Fruit fly (Drosophila melanogaster): Measurements from ENCODE around the gene AOX3.

Gene AOX3

DNA sequence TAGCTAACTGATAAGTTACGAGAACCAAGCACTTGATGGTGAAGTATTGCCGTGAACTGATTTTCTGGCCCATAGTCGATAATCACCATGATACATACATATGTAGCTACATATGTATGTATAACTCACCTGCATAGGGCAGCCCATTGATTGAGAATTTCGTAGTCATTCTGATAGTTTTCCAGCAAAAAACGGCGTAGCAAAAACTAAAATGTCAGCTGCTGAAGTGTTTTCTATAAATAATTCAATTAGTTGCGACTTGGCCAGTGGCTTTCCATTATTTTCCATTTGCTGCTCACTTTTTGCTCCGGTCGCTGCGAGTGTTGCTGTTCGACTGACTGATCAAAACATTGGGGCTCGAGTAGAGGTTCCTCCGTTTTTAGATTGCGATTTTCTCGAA, 762 bp downstream of the AOX3 start:
- TF ChIP-seq Dif (GFP tag; optimal IDR thresholded peaks at IDR 0.05; ENCODE audit: partially characterized antibody) (no peak), jim (GFP tag; optimal IDR thresholded peaks at IDR 0.05) (no peak), Rel (GFP tag; optimal IDR thresholded peaks at IDR 0.05) (no peak), Rel (tag; optimal IDR thresholded peaks at IDR 0.05) (no peak), CrebA (GFP tag; optimal IDR thresholded peaks at IDR 0.05; ENCODE audit: borderline replicate concordance) (no peak), brk (GFP tag; optimal IDR thresholded peaks at IDR 0.05) (no peak), psq (GFP tag; optimal IDR thresholded peaks at IDR 0.05) (no peak), Myc (optimal IDR thresholded peaks at IDR 0.05) (no peak), lola (GFP tag; optimal IDR thresholded peaks at IDR 0.05) (no peak), HLH106 (tag; optimal IDR thresholded peaks at IDR 0.05) (no peak), Jra (GFP tag; optimal IDR thresholded peaks at IDR 0.05) (no peak), usp (GFP tag; optimal IDR thresholded peaks at IDR 0.05) (no peak), N (GFP tag; optimal IDR thresholded peaks at IDR 0.05) (no peak), Vsx2 (GFP tag; optimal IDR thresholded peaks at IDR 0.05; ENCODE audit: partially characterized antibody) (no peak), Hr83 (GFP tag; optimal IDR thresholded peaks at IDR 0.05; ENCODE audit: poor library complexity, severe bottlenecking) (no peak), br (GFP tag; optimal IDR thresholded peaks at IDR 0.05) (no peak), pan (optimal IDR thresholded peaks at IDR 0.05) (no peak), dsf (GFP tag; optimal IDR thresholded peaks at IDR 0.05; ENCODE audit: borderline replicate concordance) (no peak), GATAd (GFP tag; optimal IDR thresholded peaks at IDR 0.05) (no peak), h (GFP tag; optimal IDR thresholded peaks at IDR 0.05) (no peak)

DNA sequence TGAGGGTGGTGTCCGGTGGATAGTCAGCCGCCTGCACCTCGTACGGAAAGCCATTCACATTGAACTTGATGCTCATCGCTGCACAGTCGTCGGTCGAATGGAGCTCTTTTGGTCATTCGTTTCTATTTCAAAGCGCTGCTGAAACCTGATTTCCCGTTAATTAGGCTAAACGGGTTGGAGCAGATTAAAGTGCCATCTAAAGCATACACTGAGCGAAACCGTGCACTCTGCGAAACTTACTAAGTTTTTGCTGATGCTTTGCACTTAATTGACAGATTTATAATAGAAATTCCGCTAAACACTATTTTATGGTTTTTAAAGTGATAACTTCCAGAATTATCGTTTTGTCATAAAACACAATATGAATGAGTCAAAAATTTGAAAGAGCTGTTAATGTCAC, 5.7 kb downstream of the AOX3 start, which contains the start of gene AOX2:
AOX2 (minus strand) TSS at position 101 of the 400 bp plus-strand sequence.
- TF ChIP-seq HLH106 (tag; optimal IDR thresholded peaks at IDR 0.05) (no peak), usp (GFP tag; optimal IDR thresholded peaks at IDR 0.05) (no peak), sage (GFP tag; optimal IDR thresholded peaks at IDR 0.05) (no peak), Hr78 (GFP tag; optimal IDR thresholded peaks at IDR 0.05) (no peak), Mio (GFP tag; optimal IDR thresholded peaks at IDR 0.05) (no peak), lola (GFP tag; optimal IDR thresholded peaks at IDR 0.05) (no peak), ey (GFP tag; optimal IDR thresholded peaks at IDR 0.05) (no peak), Jra (GFP tag; optimal IDR thresholded peaks at IDR 0.05) (no peak)

DNA sequence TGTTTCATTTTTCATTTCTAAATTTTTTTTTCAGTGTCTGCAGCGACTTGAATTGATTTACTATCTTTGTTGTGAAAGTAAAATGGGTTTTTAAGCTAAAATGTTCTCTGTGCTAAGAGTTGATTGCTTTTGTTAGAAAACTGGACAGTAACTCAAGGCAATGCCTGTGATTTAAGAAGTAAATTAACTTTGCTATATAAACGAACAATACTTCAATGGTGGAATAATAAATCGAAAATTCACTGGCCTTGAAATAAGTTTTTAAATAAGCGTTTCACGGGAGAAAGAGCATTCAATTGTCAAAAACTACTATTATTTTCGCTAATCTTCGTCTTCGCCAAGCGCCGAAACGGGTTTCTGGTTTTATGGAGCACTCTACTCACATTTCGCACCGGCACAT, 7.1 kb downstream of the AOX3 start:
- TF ChIP-seq fru (GFP tag; optimal IDR thresholded peaks at IDR 0.05) (peak; percentile 6), jim (GFP tag; optimal IDR thresholded peaks at IDR 0.05) (no peak), tai (GFP tag; optimal IDR thresholded peaks at IDR 0.05) (no peak), CrebA (GFP tag; optimal IDR thresholded peaks at IDR 0.05; ENCODE audit: borderline replicate concordance) (no peak), Mio (GFP tag; optimal IDR thresholded peaks at IDR 0.05) (no peak), rgr (GFP tag; optimal IDR thresholded peaks at IDR 0.05) (peak; percentile 2), CG32264 (GFP tag; optimal IDR thresholded peaks at IDR 0.05) (no peak), foxo (GFP tag; optimal IDR thresholded peaks at IDR 0.05) (peak in 1 of 2 experiments; percentile 22), ey (GFP tag; optimal IDR thresholded peaks at IDR 0.05) (peak; percentile 16), GATAd (GFP tag; optimal IDR thresholded peaks at IDR 0.05) (no peak), dsf (GFP tag; optimal IDR thresholded peaks at IDR 0.05; ENCODE audit: borderline replicate concordance) (no peak), dl (GFP tag; optimal IDR thresholded peaks at IDR 0.05; ENCODE audit: insufficient read depth in 1 of 2, partially characterized antibody in 2 of 2) (no peak)

DNA sequence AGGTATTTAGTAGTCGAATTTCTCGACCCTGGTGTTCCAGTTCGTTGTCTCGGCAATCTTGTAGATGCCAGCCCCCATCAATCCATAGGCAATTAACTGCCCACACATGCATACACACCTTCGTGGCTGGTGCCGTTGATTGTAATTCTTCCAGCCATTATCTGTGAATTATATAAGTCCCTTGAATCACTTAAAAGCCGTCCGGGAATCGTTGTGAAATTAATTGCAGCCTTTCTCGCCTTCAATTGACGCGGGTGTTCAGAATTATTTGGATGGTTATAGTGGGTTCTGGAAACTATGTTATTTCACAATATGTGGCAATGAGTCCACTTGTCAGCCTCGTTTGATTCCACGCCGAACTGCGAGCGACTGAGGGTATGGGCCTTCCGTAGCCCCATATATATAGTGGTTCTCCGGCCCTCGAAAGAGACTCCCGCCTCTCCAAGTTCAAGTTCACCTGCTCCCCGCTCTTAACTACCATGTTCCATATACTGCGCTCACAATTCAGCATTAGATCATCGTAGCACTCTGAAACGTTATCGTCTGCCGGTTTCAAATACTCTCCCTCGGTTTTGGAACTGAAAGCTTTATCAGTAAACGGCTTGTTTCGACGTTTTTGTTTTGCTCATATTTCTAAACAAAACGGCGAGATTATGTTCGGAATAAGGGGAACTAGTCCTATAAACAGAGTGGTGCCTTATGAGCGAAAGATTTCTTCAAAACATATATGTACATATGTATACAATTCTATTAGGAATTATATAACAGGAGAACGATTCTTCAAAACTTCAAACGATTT, 10.9 kb downstream of the AOX3 start, which contains the start of gene AOX1:
AOX1 (minus strand) TSS at position 375 of the 799 bp plus-strand sequence.
- no peak for TF ChIP-seq dl (GFP tag; optimal IDR thresholded peaks at IDR 0.05; ENCODE audit: insufficient read depth in 1 of 2, partially characterized antibody in 2 of 2)
- TF ChIP-seq Dif (GFP tag; optimal IDR thresholded peaks at IDR 0.05; ENCODE audit: partially characterized antibody): peak; percentile 62

DNA sequence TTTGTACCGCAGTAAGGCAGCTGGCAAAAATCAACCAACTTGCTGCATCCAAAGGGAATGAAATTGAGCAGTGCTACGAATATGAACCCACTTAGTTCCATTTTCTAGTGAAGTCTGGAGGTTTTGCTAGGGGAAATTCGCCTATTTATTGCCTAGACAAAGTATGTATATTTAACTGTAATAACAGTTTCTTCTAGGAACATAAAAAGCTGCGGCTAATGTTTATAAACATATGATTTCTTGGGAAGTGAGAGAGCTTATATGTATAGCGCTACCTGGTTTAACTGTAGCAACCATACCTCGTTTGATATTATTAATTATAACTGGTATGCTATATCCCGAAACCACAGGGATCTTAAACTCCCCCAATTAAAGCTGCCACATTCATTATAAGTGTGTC, 16.6 kb downstream of the AOX3 start, which contains the start of gene CG31296:
CG31296 (minus strand) TSS at position 101 of the 400 bp plus-strand sequence.
- no peak for TF ChIP-seq CG32264 (GFP tag; optimal IDR thresholded peaks at IDR 0.05)
- no peak for TF ChIP-seq Vsx2 (GFP tag; optimal IDR thresholded peaks at IDR 0.05; ENCODE audit: partially characterized antibody)
- TF ChIP-seq dl (GFP tag; optimal IDR thresholded peaks at IDR 0.05; ENCODE audit: insufficient read depth in 1 of 2, partially characterized antibody in 2 of 2): no peak
